Fruit fly (Drosophila melanogaster): ENCODE results near the gene CG33080.

The CG33080 gene

dm6 chrX:5737676-5738220 lies 20.2 kb upstream of the CG33080 start, which contains the start of gene Snx27 (continued):
- no peak for TF ChIP-seq Abd-B (GFP tag; optimal IDR thresholded peaks at IDR 0.05)
- TF ChIP-seq dmrt99B (tag; optimal IDR thresholded peaks at IDR 0.05), result no peak
- peak; percentile 46 for TF ChIP-seq CG6854 (GFP tag; optimal IDR thresholded peaks at IDR 0.05)
- no peak for TF ChIP-seq schlank (tag; optimal IDR thresholded peaks at IDR 0.05)
- no peak for TF ChIP-seq run (tag; optimal IDR thresholded peaks at IDR 0.05)
- 0 out of 2 replicates have a peak, but pooled peaks have one; percentile 12 for TF ChIP-seq onecut (GFP tag; IDR thresholded peaks at IDR 0.05)
- peak; percentile 78 for TF ChIP-seq CG33213 (GFP tag; optimal IDR thresholded peaks at IDR 0.05)
- peak; percentile 22 for TF ChIP-seq gem (tag; optimal IDR thresholded peaks at IDR 0.05)
- peak; percentile 100 for TF ChIP-seq ato (GFP tag; IDR thresholded peaks at IDR 0.05; ENCODE audit: partially characterized antibody)
- no peak for TF ChIP-seq nerfin-1 (tag; optimal IDR thresholded peaks at IDR 0.05)
- peak; percentile 18 for TF ChIP-seq pfk (GFP tag; optimal IDR thresholded peaks at IDR 0.05)
- TF ChIP-seq CG12299 (tag; optimal IDR thresholded peaks at IDR 0.05), result no peak
- no peak for TF ChIP-seq jing (GFP tag; optimal IDR thresholded peaks at IDR 0.05)
- TF ChIP-seq CG14050 (GFP tag; IDR thresholded peaks at IDR 0.05), result no peak
- peak; percentile 14 for TF ChIP-seq mirr (GFP tag; optimal IDR thresholded peaks at IDR 0.05)
- TF ChIP-seq CG12104 (GFP tag; optimal IDR thresholded peaks at IDR 0.05), result no peak
- TF ChIP-seq CG16815 (GFP tag; optimal IDR thresholded peaks at IDR 0.05), result no peak
- no peak for TF ChIP-seq fd64A (GFP tag; optimal IDR thresholded peaks at IDR 0.05)
- TF ChIP-seq kay (GFP tag; optimal IDR thresholded peaks at IDR 0.05), result no peak
- peak; percentile 30 for TF ChIP-seq slou (GFP tag; optimal IDR thresholded peaks at IDR 0.05)
- peak; percentile 70 for TF ChIP-seq ci (GFP tag; IDR thresholded peaks at IDR 0.05)
- TF ChIP-seq CG34224 (GFP tag; IDR thresholded peaks at IDR 0.05; ENCODE audit: partially characterized antibody), result peak; percentile 99
- TF ChIP-seq CG12236 (GFP tag; optimal IDR thresholded peaks at IDR 0.05), result no peak
- TF ChIP-seq Xrp1 (GFP tag; IDR thresholded peaks at IDR 0.05), result 0 out of 2 replicates have a peak, but pooled peaks have one; percentile 24
- peak; percentile 80 for TF ChIP-seq slbo (GFP tag; IDR thresholded peaks at IDR 0.05)
- peak; percentile 93 for TF ChIP-seq CG2116 (GFP tag; optimal IDR thresholded peaks at IDR 0.05)
- peak; percentile 87 for TF ChIP-seq CG12659 (GFP tag; optimal IDR thresholded peaks at IDR 0.05)
- TF ChIP-seq Camta (GFP tag; optimal IDR thresholded peaks at IDR 0.05), result peak; percentile 6
- no peak for TF ChIP-seq fd3F (GFP tag; optimal IDR thresholded peaks at IDR 0.05)
- TF ChIP-seq tna (GFP tag; IDR thresholded peaks at IDR 0.05; ENCODE audit: partially characterized antibody), result peak; percentile 99
- no peak for TF ChIP-seq CG7372 (GFP tag; IDR thresholded peaks at IDR 0.05)
- TF ChIP-seq CG32532 (GFP tag; IDR thresholded peaks at IDR 0.05), result peak; percentile 65
- peak; percentile 38 for TF ChIP-seq CG8290 (GFP tag; optimal IDR thresholded peaks at IDR 0.05)
- TF ChIP-seq CG8290 (tag; optimal IDR thresholded peaks at IDR 0.05), result peak in 1 of 2 experiments; percentile 87
- peak; percentile 9 for TF ChIP-seq Fer3 (tag; optimal IDR thresholded peaks at IDR 0.05)
- TF ChIP-seq Tbp (GFP tag; optimal IDR thresholded peaks at IDR 0.05), result no peak
- no peak for TF ChIP-seq ATbp (GFP tag; optimal IDR thresholded peaks at IDR 0.05)
- peak; percentile 37 for TF ChIP-seq dm (GFP tag; optimal IDR thresholded peaks at IDR 0.05)
- no peak for TF ChIP-seq CG7357 (GFP tag; IDR thresholded peaks at IDR 0.05)
- no peak for TF ChIP-seq CG43689 (GFP tag; IDR thresholded peaks at IDR 0.05)
- TF ChIP-seq CG13287 (GFP tag; IDR thresholded peaks at IDR 0.05; ENCODE audit: partially characterized antibody), result peak; percentile 100
- TF ChIP-seq CG9437 (GFP tag; optimal IDR thresholded peaks at IDR 0.05), result no peak
- TF ChIP-seq CG18764 (GFP tag; optimal IDR thresholded peaks at IDR 0.05), result no peak
- TF ChIP-seq Hmr (GFP tag; optimal IDR thresholded peaks at IDR 0.05), result peak; percentile 76
- TF ChIP-seq unc-4 (GFP tag; IDR thresholded peaks at IDR 0.05; ENCODE audit: partially characterized antibody), result peak; percentile 99
- TF ChIP-seq H15 (GFP tag; IDR thresholded peaks at IDR 0.05), result no peak
- no peak for TF ChIP-seq D (optimal IDR thresholded peaks at IDR 0.05)
- TF ChIP-seq D (GFP tag; optimal IDR thresholded peaks at IDR 0.05), result no peak
- no peak for TF ChIP-seq CG3065 (GFP tag; optimal IDR thresholded peaks at IDR 0.05)
- TF ChIP-seq CG3995 (GFP tag; optimal IDR thresholded peaks at IDR 0.05), result peak; percentile 38
- no peak for TF ChIP-seq tio (GFP tag; optimal IDR thresholded peaks at IDR 0.05)

All from whole organism, embryonic.